Comparison of ENCODE assay signal across 4 fruit fly cellular contexts in genomic region chr2L:5059645-5060254, dm6.
TF ChIP-seq lines count a peak whose summit lies in the region.

Gene Rpn11, minus strand, starts transcription at chr2L:5059790.

TF ChIP-seq in whole organism, adult, 20 proteins besides CTCF, POLR2A, EP300 and RAD21 (continued from another document):
- peak; percentile 51 for TF ChIP-seq CG7045 (GFP tag; optimal IDR thresholded peaks at IDR 0.05; lab: Kevin White, UChicago)
- peak; percentile 52 for TF ChIP-seq pad (GFP tag; optimal IDR thresholded peaks at IDR 0.05; lab: Kevin White, UChicago)

TF ChIP-seq in whole organism, embryonic, 481 proteins besides CTCF, POLR2A, EP300 and RAD21 (continued from another document and continues in another):
- TF ChIP-seq sob (GFP tag; IDR thresholded peaks at IDR 0.05; lab: Robert Waterston, UW) (no peak), CG3838 (GFP tag; optimal IDR thresholded peaks at IDR 0.05; lab: Kevin White, UChicago) (no peak), gfzf (GFP tag; optimal IDR thresholded peaks at IDR 0.05; lab: Kevin White, UChicago) (peak; percentile 3), bigmax (GFP tag; optimal IDR thresholded peaks at IDR 0.05; lab: Kevin White, UChicago) (no peak), repo (GFP tag; optimal IDR thresholded peaks at IDR 0.05; lab: Kevin White, UChicago) (no peak), NC2α (GFP tag; optimal IDR thresholded peaks at IDR 0.05; lab: Kevin White, UChicago) (no peak), amos (GFP tag; IDR thresholded peaks at IDR 0.05; lab: Robert Waterston, UW; ENCODE audit: partially characterized antibody) (peak; percentile 45), kah (GFP tag; optimal IDR thresholded peaks at IDR 0.05; lab: Kevin White, UChicago) (no peak), CG6765 (GFP tag; optimal IDR thresholded peaks at IDR 0.05; lab: Kevin White, UChicago) (no peak), CG2199 (GFP tag; IDR thresholded peaks at IDR 0.05; lab: Robert Waterston, UW) (no peak), CG2120 (GFP tag; optimal IDR thresholded peaks at IDR 0.05; lab: Kevin White, UChicago) (peak; percentile 68), Dek (tag; optimal IDR thresholded peaks at IDR 0.05; lab: Kevin White, UChicago) (peak; percentile 59), CG34376 (GFP tag; optimal IDR thresholded peaks at IDR 0.05; lab: Kevin White, UChicago) (peak; percentile 55), Hr51 (GFP tag; optimal IDR thresholded peaks at IDR 0.05; lab: Kevin White, UChicago) (peak in 1 of 2 experiments; percentile 61), Dref (GFP tag; IDR thresholded peaks at IDR 0.05; lab: Robert Waterston, UW) (peak; percentile 77), esg (GFP tag; conservative IDR thresholded peaks at IDR 0.05; lab: Robert Waterston, UW) (peak; percentile 39), Deaf1 (tag; optimal IDR thresholded peaks at IDR 0.05; lab: Kevin White, UChicago) (peak; percentile 26), insv (GFP tag; optimal IDR thresholded peaks at IDR 0.05; lab: Kevin White, UChicago) (no peak), Six4 (GFP tag; optimal IDR thresholded peaks at IDR 0.05; lab: Kevin White, UChicago) (peak; percentile 46), ro (GFP tag; IDR thresholded peaks at IDR 0.05; lab: Robert Waterston, UW) (no peak), E2f1 (GFP tag; IDR thresholded peaks at IDR 0.05; lab: Robert Waterston, UW) (no peak), sima (GFP tag; optimal IDR thresholded peaks at IDR 0.05; lab: Kevin White, UChicago) (no peak), CG11247 (GFP tag; IDR thresholded peaks at IDR 0.05; lab: Robert Waterston, UW) (no peak), pfk (GFP tag; optimal IDR thresholded peaks at IDR 0.05; lab: Kevin White, UChicago) (no peak), D19A (tag; optimal IDR thresholded peaks at IDR 0.05; lab: Kevin White, UChicago) (peak; percentile 37), ssp (GFP tag; IDR thresholded peaks at IDR 0.05; lab: Robert Waterston, UW) (no peak), toy (GFP tag; IDR thresholded peaks at IDR 0.05; lab: Robert Waterston, UW) (no peak), CG16863 (GFP tag; optimal IDR thresholded peaks at IDR 0.05; lab: Kevin White, UChicago) (no peak), CG18764 (GFP tag; optimal IDR thresholded peaks at IDR 0.05; lab: Kevin White, UChicago) (peak; percentile 28), Elba2 (GFP tag; optimal IDR thresholded peaks at IDR 0.05; lab: Kevin White, UChicago) (peak; percentile 4), CG1603 (tag; optimal IDR thresholded peaks at IDR 0.05; lab: Kevin White, UChicago) (peak; percentile 47), CG13894 (tag; optimal IDR thresholded peaks at IDR 0.05; lab: Kevin White, UChicago) (peak; percentile 60), CG33213 (GFP tag; optimal IDR thresholded peaks at IDR 0.05; lab: Kevin White, UChicago) (no peak), nau (GFP tag; optimal IDR thresholded peaks at IDR 0.05; lab: Kevin White, UChicago) (no peak), CG12236 (GFP tag; optimal IDR thresholded peaks at IDR 0.05; lab: Kevin White, UChicago) (no peak), pzg (GFP tag; optimal IDR thresholded peaks at IDR 0.05; lab: Kevin White, UChicago) (peak; percentile 50), lola (GFP tag; optimal IDR thresholded peaks at IDR 0.05; lab: Kevin White, UChicago) (peak in 1 of 3 experiments; percentile 80), CG4854 (GFP tag; optimal IDR thresholded peaks at IDR 0.05; lab: Kevin White, UChicago) (peak; percentile 19), CG17912 (GFP tag; optimal IDR thresholded peaks at IDR 0.05; lab: Kevin White, UChicago) (no peak), run (tag; optimal IDR thresholded peaks at IDR 0.05; lab: Kevin White, UChicago) (no peak), dimm (GFP tag; IDR thresholded peaks at IDR 0.05; lab: Robert Waterston, UW) (no peak), ara (GFP tag; IDR thresholded peaks at IDR 0.05; lab: Robert Waterston, UW) (0 out of 2 replicates have a peak, but pooled peaks have one; percentile 18), CG32772 (GFP tag; IDR thresholded peaks at IDR 0.05; lab: Robert Waterston, UW) (no peak), CG3407 (GFP tag; optimal IDR thresholded peaks at IDR 0.05; lab: Kevin White, UChicago) (peak; percentile 11)

TF ChIP-seq in whole organism, prepupa, 60 proteins besides CTCF, POLR2A, EP300 and RAD21 (continued from another document):
- TF ChIP-seq CG8319 (GFP tag; optimal IDR thresholded peaks at IDR 0.05; lab: Kevin White, UChicago) (peak; percentile 16), acj6 (GFP tag; optimal IDR thresholded peaks at IDR 0.05; lab: Kevin White, UChicago) (peak; percentile 61), Hr4 (GFP tag; optimal IDR thresholded peaks at IDR 0.05; lab: Kevin White, UChicago) (peak; percentile 54), CG1621 (tag; optimal IDR thresholded peaks at IDR 0.05; lab: Kevin White, UChicago) (no peak), eg (GFP tag; IDR thresholded peaks at IDR 0.05; lab: Robert Waterston, UW) (peak; percentile 36; the same call in 1 of the 3 replicates), vri (GFP tag; optimal IDR thresholded peaks at IDR 0.05; lab: Kevin White, UChicago) (no peak), CG7368 (GFP tag; optimal IDR thresholded peaks at IDR 0.05; lab: Kevin White, UChicago) (no peak), achi (GFP tag; optimal IDR thresholded peaks at IDR 0.05; lab: Kevin White, UChicago) (peak; percentile 48), dsx (GFP tag; optimal IDR thresholded peaks at IDR 0.05; lab: Kevin White, UChicago; ENCODE audit: poor library complexity, severe bottlenecking) (peak; percentile 45), CG10669 (GFP tag; optimal IDR thresholded peaks at IDR 0.05; lab: Kevin White, UChicago) (no peak), Hr38 (GFP tag; optimal IDR thresholded peaks at IDR 0.05; lab: Kevin White, UChicago) (no peak), CG9139 (GFP tag; optimal IDR thresholded peaks at IDR 0.05; lab: Kevin White, UChicago) (no peak), CG11762 (GFP tag; optimal IDR thresholded peaks at IDR 0.05; lab: Kevin White, UChicago; ENCODE audit: insufficient read depth) (no peak), CG6792 (GFP tag; optimal IDR thresholded peaks at IDR 0.05; lab: Kevin White, UChicago) (peak; percentile 48), Eip75B (GFP tag; optimal IDR thresholded peaks at IDR 0.05; lab: Kevin White, UChicago) (peak; percentile 53), CG6163 (GFP tag; IDR thresholded peaks at IDR 0.05; lab: Robert Waterston, UW) (no peak), Hr39 (GFP tag; optimal IDR thresholded peaks at IDR 0.05; lab: Kevin White, UChicago) (peak; percentile 45), Eip78C (GFP tag; lab: Kevin White, UChicago) (peak; percentile 89), fd85E (GFP tag; optimal IDR thresholded peaks at IDR 0.05; lab: Kevin White, UChicago) (no peak), Ets21C (GFP tag; optimal IDR thresholded peaks at IDR 0.05; lab: Kevin White, UChicago) (peak; percentile 44), Smox (GFP tag; optimal IDR thresholded peaks at IDR 0.05; lab: Kevin White, UChicago) (no peak), Lpt (GFP tag; optimal IDR thresholded peaks at IDR 0.05; lab: Kevin White, UChicago) (no peak), svp (GFP tag; lab: Kevin White, UChicago) (peak; percentile 76), CG3032 (tag; optimal IDR thresholded peaks at IDR 0.05; lab: Kevin White, UChicago) (peak; percentile 54), Sox102F (GFP tag; optimal IDR thresholded peaks at IDR 0.05; lab: Kevin White, UChicago) (no peak), Eip93F (GFP tag; optimal IDR thresholded peaks at IDR 0.05; lab: Kevin White, UChicago) (no peak), CG8119 (GFP tag; IDR thresholded peaks at IDR 0.05; lab: Robert Waterston, UW) (no peak), Sox14 (GFP tag; optimal IDR thresholded peaks at IDR 0.05; lab: Kevin White, UChicago) (peak; percentile 74), salr (GFP tag; optimal IDR thresholded peaks at IDR 0.05; lab: Kevin White, UChicago) (no peak), CG6808 (GFP tag; optimal IDR thresholded peaks at IDR 0.05; lab: Kevin White, UChicago) (no peak), lz (GFP tag; optimal IDR thresholded peaks at IDR 0.05; lab: Kevin White, UChicago) (peak; percentile 66), Ets96B (tag; optimal IDR thresholded peaks at IDR 0.05; lab: Kevin White, UChicago) (peak; percentile 51), spab (GFP tag; optimal IDR thresholded peaks at IDR 0.05; lab: Kevin White, UChicago) (no peak), OdsH (GFP tag; optimal IDR thresholded peaks at IDR 0.05; lab: Kevin White, UChicago) (peak; percentile 49), Met (GFP tag; optimal IDR thresholded peaks at IDR 0.05; lab: Kevin White, UChicago) (no peak), CG31627 (GFP tag; optimal IDR thresholded peaks at IDR 0.05; lab: Kevin White, UChicago) (peak; percentile 35), ss (GFP tag; optimal IDR thresholded peaks at IDR 0.05; lab: Kevin White, UChicago) (peak in 1 of 2 experiments; percentile 21), Blimp-1 (GFP tag; optimal IDR thresholded peaks at IDR 0.05; lab: Kevin White, UChicago) (no peak), CG34406 (GFP tag; optimal IDR thresholded peaks at IDR 0.05; lab: Kevin White, UChicago) (peak; percentile 39), fkh (GFP tag; optimal IDR thresholded peaks at IDR 0.05; lab: Kevin White, UChicago) (peak; percentile 4), Sox15 (GFP tag; optimal IDR thresholded peaks at IDR 0.05; lab: Kevin White, UChicago) (peak; percentile 19)

TF ChIP-seq in whole organism, wandering third instar larva, 38 proteins besides CTCF, POLR2A, EP300 and RAD21 (continued from another document):
- TF ChIP-seq Abd-B (GFP tag; optimal IDR thresholded peaks at IDR 0.05; lab: Kevin White, UChicago) (no peak), fru (GFP tag; optimal IDR thresholded peaks at IDR 0.05; lab: Kevin White, UChicago) (peak; percentile 66), Rel (GFP tag; optimal IDR thresholded peaks at IDR 0.05; lab: Kevin White, UChicago) (no peak), Rel (tag; optimal IDR thresholded peaks at IDR 0.05; lab: Kevin White, UChicago) (no peak), Mio (GFP tag; optimal IDR thresholded peaks at IDR 0.05; lab: Kevin White, UChicago) (no peak), Jra (GFP tag; optimal IDR thresholded peaks at IDR 0.05; lab: Kevin White, UChicago) (peak; percentile 66), foxo (GFP tag; optimal IDR thresholded peaks at IDR 0.05; lab: Kevin White, UChicago) (peak in 1 of 2 experiments; percentile 74), Dfd (GFP tag; optimal IDR thresholded peaks at IDR 0.05; lab: Kevin White, UChicago) (no peak), usp (GFP tag; optimal IDR thresholded peaks at IDR 0.05; lab: Kevin White, UChicago) (no peak), CG32264 (GFP tag; optimal IDR thresholded peaks at IDR 0.05; lab: Kevin White, UChicago) (no peak), Dif (GFP tag; optimal IDR thresholded peaks at IDR 0.05; lab: Kevin White, UChicago; ENCODE audit: partially characterized antibody) (no peak), pan (optimal IDR thresholded peaks at IDR 0.05; lab: Kevin White, UChicago) (no peak), N (GFP tag; optimal IDR thresholded peaks at IDR 0.05; lab: Kevin White, UChicago) (no peak), Sp1 (GFP tag; optimal IDR thresholded peaks at IDR 0.05; lab: Kevin White, UChicago) (peak; percentile 73), dmrt93B (GFP tag; optimal IDR thresholded peaks at IDR 0.05; lab: Kevin White, UChicago) (peak; percentile 39)
TF ChIP-seq in whole organism, wandering third instar larva: peak in this region for 18.
